Fruit fly (Drosophila melanogaster): ENCODE measurements around the gene CenG1A.

CenG1A gene

dm6 chr2L:13878801-13879200 lies 43.4 kb downstream of the CenG1A start (continued):
- peak; percentile 35 for TF ChIP-seq CG3919 (GFP tag; optimal IDR thresholded peaks at IDR 0.05)
- TF ChIP-seq CG32006 (GFP tag; optimal IDR thresholded peaks at IDR 0.05) = no peak

dm6 chr2L:13881387-13881902 lies 46.1 kb downstream of the CenG1A start:
- TF ChIP-seq svp (GFP tag) (peak; percentile 74), Eip93F (GFP tag; optimal IDR thresholded peaks at IDR 0.05) (peak; percentile 20), Blimp-1 (GFP tag; optimal IDR thresholded peaks at IDR 0.05) (no peak)

- TF ChIP-seq fd59A (GFP tag; optimal IDR thresholded peaks at IDR 0.05) = no peak
- TF ChIP-seq CG1621 (tag; optimal IDR thresholded peaks at IDR 0.05) = no peak
- TF ChIP-seq fkh (GFP tag; optimal IDR thresholded peaks at IDR 0.05) = peak; percentile 89
- no peak for TF ChIP-seq CG3032 (tag; optimal IDR thresholded peaks at IDR 0.05)
- no peak for TF ChIP-seq ss (GFP tag; optimal IDR thresholded peaks at IDR 0.05)
- TF ChIP-seq svp (GFP tag) = peak; percentile 49
- TF ChIP-seq CG15336 (GFP tag; IDR thresholded peaks at IDR 0.05) = no peak
- no peak for TF ChIP-seq CG6792 (GFP tag; optimal IDR thresholded peaks at IDR 0.05)
- TF ChIP-seq vri (GFP tag; optimal IDR thresholded peaks at IDR 0.05) = peak; percentile 56
- TF ChIP-seq acj6 (GFP tag; optimal IDR thresholded peaks at IDR 0.05) = no peak
- 0 out of 3 replicates have a peak, but pooled peaks have one; percentile 10 for TF ChIP-seq eg (GFP tag; IDR thresholded peaks at IDR 0.05)
- no peak for TF ChIP-seq CG4318 (GFP tag; optimal IDR thresholded peaks at IDR 0.05)
- TF ChIP-seq Met (GFP tag; optimal IDR thresholded peaks at IDR 0.05) = peak; percentile 15
- no peak for TF ChIP-seq Sox102F (GFP tag; optimal IDR thresholded peaks at IDR 0.05)
- TF ChIP-seq esn (GFP tag; optimal IDR thresholded peaks at IDR 0.05) = peak; percentile 17
- no peak for TF ChIP-seq CG6276 (GFP tag; optimal IDR thresholded peaks at IDR 0.05)
- TF ChIP-seq CG8119 (GFP tag; IDR thresholded peaks at IDR 0.05) = no peak
- TF ChIP-seq Eip78C (GFP tag) = peak; percentile 67
- no peak for TF ChIP-seq topi (GFP tag; optimal IDR thresholded peaks at IDR 0.05)
- no peak for TF ChIP-seq Eip75B (GFP tag; optimal IDR thresholded peaks at IDR 0.05)
- no peak for TF ChIP-seq Sox15 (GFP tag; optimal IDR thresholded peaks at IDR 0.05)
- no peak for TF ChIP-seq lz (GFP tag; optimal IDR thresholded peaks at IDR 0.05)
- TF ChIP-seq CG6163 (GFP tag; IDR thresholded peaks at IDR 0.05) = no peak
- no peak for TF ChIP-seq Eip93F (GFP tag; optimal IDR thresholded peaks at IDR 0.05)
- TF ChIP-seq net (GFP tag; optimal IDR thresholded peaks at IDR 0.05) = no peak
- no peak for TF ChIP-seq CG6808 (GFP tag; optimal IDR thresholded peaks at IDR 0.05)
- TF ChIP-seq CG7368 (GFP tag; optimal IDR thresholded peaks at IDR 0.05) = no peak
- no peak for TF ChIP-seq CG9139 (GFP tag; optimal IDR thresholded peaks at IDR 0.05)
- TF ChIP-seq CG11902 (GFP tag; optimal IDR thresholded peaks at IDR 0.05) = no peak
- no peak for TF ChIP-seq CG11762 (GFP tag; optimal IDR thresholded peaks at IDR 0.05; ENCODE audit: insufficient read depth)
- no peak for TF ChIP-seq Blimp-1 (GFP tag; optimal IDR thresholded peaks at IDR 0.05)
- TF ChIP-seq dsx (GFP tag; optimal IDR thresholded peaks at IDR 0.05; ENCODE audit: poor library complexity, severe bottlenecking) = no peak
- TF ChIP-seq Hr4 (GFP tag; optimal IDR thresholded peaks at IDR 0.05) = no peak
Measured at dm6 chr2L:13881939-13882338, 46.6 kb downstream of the CenG1A start.

- TF ChIP-seq Hr38 (GFP tag; optimal IDR thresholded peaks at IDR 0.05) (no peak), net (GFP tag; optimal IDR thresholded peaks at IDR 0.05) (peak; percentile 10)
Measured at dm6 chr2L:13884063-13884656, 48.8 kb downstream of the CenG1A start.

All from whole organism, prepupa.